Worm (Caenorhabditis elegans) whole organism, mixed stage, embryonic: Measurements from ENCODE around the gene C55C3.4.

Experiments
- bed-3 ChIP-seq: fragments of 200-800 bp; sonication (Bioruptor generic); optimal IDR thresholded peaks from 3 replicates; lab custom pipeline; 2018; ENCODE audit warnings: mild to moderate bottlenecking, missing genetic modification characterization, moderate library complexity, missing compliant biosample characterization
- blmp-1 ChIP-seq: fragments of 150-350 bp; optimal IDR thresholded peaks from 2 replicates; lab custom pipeline; 2014; ENCODE audit warnings: missing biosample characterization, missing genetic modification characterization
- elt-1 ChIP-seq: sonication (generic microtip); optimal IDR thresholded peaks from 2 replicates; lab custom pipeline; 2017; ENCODE audit warnings: missing genetic modification characterization, mild to moderate bottlenecking, missing compliant biosample characterization, antibody characterized with exemption, moderate library complexity, borderline replicate concordance; ENCODE audit not compliant: insufficient read depth
- lin-13 ChIP-seq: fragments of 150-350 bp; optimal IDR thresholded peaks from 2 replicates; lab custom pipeline; 2014; ENCODE audit warnings: missing biosample characterization, missing genetic modification characterization
- lsy-2 ChIP-seq: fragments of 150-350 bp; optimal IDR thresholded peaks from 2 replicates; lab custom pipeline; 2014; ENCODE audit warnings: missing biosample characterization, missing genetic modification characterization
- mep-1 ChIP-seq: fragments of 150-350 bp; optimal IDR thresholded peaks from 2 replicates; lab custom pipeline; 2017; ENCODE audit warnings: missing biosample characterization, missing genetic modification reagents, missing genetic modification characterization, inconsistent platforms
- nhr-12 ChIP-seq: fragments of 150-350 bp; optimal IDR thresholded peaks from 2 replicates; lab custom pipeline; 2014; ENCODE audit warnings: missing biosample characterization, missing genetic modification characterization
- nhr-28 ChIP-seq: fragments of 150-350 bp; optimal IDR thresholded peaks from 2 replicates; lab custom pipeline; 2014; ENCODE audit warnings: missing biosample characterization, missing genetic modification characterization
- snpc-4 ChIP-seq: fragments of 150-350 bp; optimal IDR thresholded peaks from 2 replicates; lab custom pipeline; 2014; ENCODE audit warnings: missing biosample characterization, missing genetic modification characterization
- unc-39 ChIP-seq: fragments of 150-350 bp; optimal IDR thresholded peaks from 2 replicates; lab custom pipeline; 2014; ENCODE audit warnings: missing biosample characterization, missing genetic modification characterization
- unc-62 ChIP-seq: fragments of 150-350 bp; optimal IDR thresholded peaks from 2 replicates; lab custom pipeline; 2014; ENCODE audit warnings: missing biosample characterization, missing genetic modification reagents, missing genetic modification characterization

- TF ChIP-seq nhr-12 (tag; lab: Kevin White, UChicago): no peak
- TF ChIP-seq blmp-1 (tag; lab: Kevin White, UChicago): no peak
- no peak for TF ChIP-seq snpc-4
- TF ChIP-seq lin-13 (tag; lab: Kevin White, UChicago): no peak
- no peak for TF ChIP-seq mep-1 (tag; lab: Kevin White, UChicago)
- TF ChIP-seq bed-3 (GFP tag; lab: Kevin White, UChicago): no peak
- TF ChIP-seq elt-1: no peak
- no peak for TF ChIP-seq unc-62 (GFP tag; lab: Kevin White, UChicago)
- no peak for TF ChIP-seq unc-39 (tag; lab: Kevin White, UChicago)
- TF ChIP-seq lsy-2 (tag; lab: Kevin White, UChicago): no peak
- no peak for TF ChIP-seq nhr-28 (tag; lab: Kevin White, UChicago)
These were observed 27.1 kb downstream of the C55C3.4 start for ce11 chrIV:5650761-5651332.
